In the genomic region with DNA sequence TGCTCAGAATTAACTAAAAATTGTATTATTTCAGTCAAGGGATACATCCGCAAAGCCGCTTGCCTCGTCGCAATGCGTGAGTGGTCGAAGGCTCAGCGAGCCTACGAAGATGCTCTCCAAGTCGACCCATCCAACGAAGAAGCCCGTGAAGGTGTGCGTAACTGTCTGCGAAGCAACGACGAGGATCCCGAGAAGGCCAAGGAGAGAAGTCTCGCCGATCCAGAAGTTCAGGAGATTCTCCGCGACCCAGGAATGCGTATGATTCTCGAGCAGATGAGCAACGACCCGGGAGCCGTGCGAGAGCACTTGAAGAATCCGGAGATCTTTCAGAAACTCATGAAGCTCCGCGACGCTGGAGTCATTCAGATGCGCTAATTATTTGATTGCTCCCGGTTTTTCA, we compare ENCODE assay signal across 2 worm cellular contexts.
TF ChIP-seq lines count a peak whose summit lies in the region.

No protein-coding gene starts in this region.

TF ChIP-seq in whole organism, L4 larva, 104 proteins besides CTCF, POLR2A, EP300 and RAD21:
- TF ChIP-seq madf-5 (GFP tag; IDR thresholded peaks at IDR 0.05; lab: Robert Waterston, UW) (0 out of 4 replicates have a peak, but pooled peaks of 1 of the 2 experiments have one; percentile 30), set-16 (GFP tag; IDR thresholded peaks at IDR 0.05; lab: Robert Waterston, UW) (peak; percentile 72), ceh-82 (tag; optimal IDR thresholded peaks at IDR 0.05; lab: Kevin White, UChicago) (no peak)

TF ChIP-seq in whole organism, young adult, 124 proteins besides CTCF, POLR2A, EP300 and RAD21:
- TF ChIP-seq ceh-91 (GFP tag; IDR thresholded peaks at IDR 0.05; lab: Robert Waterston, UW) (no peak), zfh-2 (GFP tag; conservative IDR thresholded peaks at IDR 0.05; lab: Robert Waterston, UW) (peak; percentile 60)
